Worm (Caenorhabditis elegans): Measurements from ENCODE around the gene C23H5.8.

DNA sequence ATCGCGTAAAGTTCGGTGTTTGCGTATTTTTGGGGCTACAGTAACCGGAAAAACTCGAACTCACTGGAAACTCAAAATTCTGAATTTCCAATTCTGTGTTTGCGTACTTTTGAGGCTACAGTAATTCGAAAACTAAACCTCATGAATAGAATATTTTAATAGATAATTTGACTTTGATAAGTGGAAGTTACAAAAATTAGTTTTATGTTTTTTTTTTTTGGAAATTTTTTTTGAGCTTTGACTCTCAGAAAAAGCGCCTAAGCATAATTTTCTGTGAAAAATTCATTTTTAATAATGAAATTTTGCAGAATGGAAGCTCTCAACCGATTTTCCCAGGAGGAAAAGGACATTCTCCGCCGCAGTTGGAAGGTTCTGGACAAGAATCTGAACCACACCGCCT lies 9.3 kb upstream of the C23H5.8 start, which contains the start of gene glb-7:
- TF ChIP-seq ets-7 (tag; optimal IDR thresholded peaks at IDR 0.05): no peak
- TF ChIP-seq scrt-1 (GFP tag; IDR thresholded peaks at IDR 0.05): no peak
- TF ChIP-seq sea-1 (GFP tag; conservative IDR thresholded peaks at IDR 0.05): no peak
- TF ChIP-seq hnd-1 (tag; optimal IDR thresholded peaks at IDR 0.05): no peak
- TF ChIP-seq ama-1 (optimal IDR thresholded peaks at IDR 0.05): no peak
- TF ChIP-seq pes-1 (GFP tag; IDR thresholded peaks at IDR 0.05): no peak
- no peak for TF ChIP-seq hmg-4 (GFP tag; optimal IDR thresholded peaks at IDR 0.05)
- TF ChIP-seq tra-4 (tag; optimal IDR thresholded peaks at IDR 0.05): no peak
- TF ChIP-seq tbx-11 (GFP tag; IDR thresholded peaks at IDR 0.05): no peak
- TF ChIP-seq tbx-37 (GFP tag; conservative IDR thresholded peaks at IDR 0.05): no peak
- no peak for TF ChIP-seq B0310.2 (tag; optimal IDR thresholded peaks at IDR 0.05)
- TF ChIP-seq flt-1 (GFP tag; IDR thresholded peaks at IDR 0.05): no peak
- no peak for TF ChIP-seq ceh-13 (GFP tag; optimal IDR thresholded peaks at IDR 0.05)
- no peak for TF ChIP-seq hmbx-1 (tag; optimal IDR thresholded peaks at IDR 0.05)

All from whole organism, early embryonic.